Fruit fly (Drosophila melanogaster): ENCODE results near the gene CG18170.
A peak's percentile ranks its signal among the peaks of the same experiment; 100 is the strongest.

Gene CG18170

DNA sequence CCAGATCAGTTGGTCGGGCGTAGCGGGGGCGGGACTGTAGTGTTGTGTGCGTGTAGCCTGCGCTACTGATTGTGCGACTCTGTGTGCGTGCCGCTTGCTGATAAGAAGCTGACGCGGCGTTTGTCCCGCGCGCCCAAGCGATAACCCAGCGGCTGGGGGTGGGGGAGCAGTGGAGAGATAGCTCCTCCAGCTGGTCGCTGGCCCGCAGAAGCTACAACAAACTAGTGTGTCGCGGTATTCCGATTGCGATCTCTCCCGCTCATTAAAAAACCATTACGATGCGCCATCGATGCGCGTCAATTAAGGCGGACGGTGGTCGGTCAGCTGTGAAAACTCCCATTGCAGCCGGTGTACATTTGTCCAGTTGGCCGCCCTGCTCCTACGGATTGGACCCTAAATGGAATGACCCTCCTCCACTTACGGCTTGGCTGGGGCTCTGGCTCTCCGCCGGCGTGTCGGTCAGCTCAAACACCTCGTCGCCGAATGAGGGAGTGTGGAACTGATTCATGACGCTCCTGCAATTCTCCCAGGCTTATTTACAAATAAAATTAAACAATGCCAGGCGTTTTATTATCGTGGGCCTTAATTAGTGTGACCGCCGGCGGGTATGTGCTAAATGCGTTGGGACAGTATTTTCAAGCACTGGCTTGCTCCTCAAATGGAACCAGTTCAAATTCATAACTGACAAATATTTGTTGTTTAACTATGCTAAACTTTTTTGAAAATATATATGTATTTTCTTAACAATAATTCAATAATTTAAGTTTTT, 506 bp upstream of the CG18170 start, which contains the start of gene CG12104 (continued):
- TF ChIP-seq sna (GFP tag; IDR thresholded peaks at IDR 0.05; ENCODE audit: partially characterized antibody) = peak; percentile 35; the same call in 1 of the 2 replicates
- TF ChIP-seq fd96Cb (tag; optimal IDR thresholded peaks at IDR 0.05) = no peak
- TF ChIP-seq CG15073 (GFP tag; optimal IDR thresholded peaks at IDR 0.05) = no peak
- TF ChIP-seq CG11247 (GFP tag; IDR thresholded peaks at IDR 0.05) = no peak
- TF ChIP-seq Hmx (GFP tag; optimal IDR thresholded peaks at IDR 0.05) = no peak
- TF ChIP-seq Sry-β (GFP tag; optimal IDR thresholded peaks at IDR 0.05) = peak; percentile 30
- peak; percentile 38; the same call in 1 of the 2 replicates for TF ChIP-seq slbo (GFP tag; IDR thresholded peaks at IDR 0.05)
- 0 out of 3 replicates have a peak, but pooled peaks have one; percentile 42 for TF ChIP-seq mld (GFP tag; IDR thresholded peaks at IDR 0.05; ENCODE audit: partially characterized antibody)
- no peak for TF ChIP-seq CG2202 (tag; optimal IDR thresholded peaks at IDR 0.05)
- no peak for TF ChIP-seq az2 (GFP tag; optimal IDR thresholded peaks at IDR 0.05)
- TF ChIP-seq CG2116 (GFP tag; optimal IDR thresholded peaks at IDR 0.05) = peak; percentile 53
- TF ChIP-seq CG18599 (GFP tag; optimal IDR thresholded peaks at IDR 0.05) = no peak
- TF ChIP-seq fu2 (GFP tag; optimal IDR thresholded peaks at IDR 0.05) = no peak
- TF ChIP-seq Nf-YA (GFP tag; IDR thresholded peaks at IDR 0.05) = no peak
- TF ChIP-seq CG8388 (GFP tag; optimal IDR thresholded peaks at IDR 0.05) = peak; percentile 30
- TF ChIP-seq Gug (GFP tag; IDR thresholded peaks at IDR 0.05) = no peak
- TF ChIP-seq fru (optimal IDR thresholded peaks at IDR 0.05) = no peak
- TF ChIP-seq Elba2 (GFP tag; optimal IDR thresholded peaks at IDR 0.05) = no peak
- no peak for TF ChIP-seq trh (GFP tag; optimal IDR thresholded peaks at IDR 0.05)
- no peak for TF ChIP-seq inv (GFP tag; IDR thresholded peaks at IDR 0.05; ENCODE audit: partially characterized antibody)
- no peak for TF ChIP-seq vnd (GFP tag; IDR thresholded peaks at IDR 0.05; ENCODE audit: partially characterized antibody)
- TF ChIP-seq CG2129 (GFP tag; IDR thresholded peaks at IDR 0.05; ENCODE audit: partially characterized antibody) = no peak
- TF ChIP-seq HmgD (GFP tag; optimal IDR thresholded peaks at IDR 0.05) = no peak
- TF ChIP-seq z (GFP tag; IDR thresholded peaks at IDR 0.05) = no peak
- TF ChIP-seq CG5245 (GFP tag; optimal IDR thresholded peaks at IDR 0.05) = no peak
- TF ChIP-seq lola (GFP tag; optimal IDR thresholded peaks at IDR 0.05) = no peak
- TF ChIP-seq CG12659 (GFP tag; optimal IDR thresholded peaks at IDR 0.05) = peak; percentile 47
- TF ChIP-seq CG8765 (GFP tag; IDR thresholded peaks at IDR 0.05) = no peak
- TF ChIP-seq mirr (GFP tag; optimal IDR thresholded peaks at IDR 0.05) = peak; percentile 64
- TF ChIP-seq Mes4 (GFP tag; optimal IDR thresholded peaks at IDR 0.05) = no peak
- peak; percentile 58 for TF ChIP-seq pzg (GFP tag; optimal IDR thresholded peaks at IDR 0.05)
- TF ChIP-seq H15 (GFP tag; IDR thresholded peaks at IDR 0.05) = no peak
- no peak for TF ChIP-seq HLH54F (GFP tag; optimal IDR thresholded peaks at IDR 0.05)
- no peak for TF ChIP-seq CG12744 (GFP tag; optimal IDR thresholded peaks at IDR 0.05)
- TF ChIP-seq Atf6 (GFP tag; IDR thresholded peaks at IDR 0.05) = no peak
- TF ChIP-seq Lhr (GFP tag; optimal IDR thresholded peaks at IDR 0.05) = peak; percentile 43
- no peak for TF ChIP-seq Sry-δ (GFP tag; optimal IDR thresholded peaks at IDR 0.05)
- TF ChIP-seq Atf-2 (GFP tag; optimal IDR thresholded peaks at IDR 0.05) = no peak
- no peak for TF ChIP-seq Doc3 (GFP tag; IDR thresholded peaks at IDR 0.05; ENCODE audit: partially characterized antibody)
- no peak for TF ChIP-seq ind (GFP tag; optimal IDR thresholded peaks at IDR 0.05)
- no peak for TF ChIP-seq CG1024 (GFP tag; IDR thresholded peaks at IDR 0.05)
- no peak for TF ChIP-seq CG1647 (GFP tag; optimal IDR thresholded peaks at IDR 0.05)
- no peak for TF ChIP-seq en (GFP tag; optimal IDR thresholded peaks at IDR 0.05)
- TF ChIP-seq grn (GFP tag; optimal IDR thresholded peaks at IDR 0.05) = peak; percentile 79
- TF ChIP-seq CG16779 (GFP tag; IDR thresholded peaks at IDR 0.05) = no peak
- no peak for TF ChIP-seq bcd (GFP tag; optimal IDR thresholded peaks at IDR 0.05)
- TF ChIP-seq CG3838 (GFP tag; optimal IDR thresholded peaks at IDR 0.05) = no peak
- TF ChIP-seq cas (GFP tag; IDR thresholded peaks at IDR 0.05) = no peak
- peak; percentile 37 for TF ChIP-seq grau (tag; optimal IDR thresholded peaks at IDR 0.05)
- TF ChIP-seq salm (tag; optimal IDR thresholded peaks at IDR 0.05) = no peak
- peak; percentile 5 for TF ChIP-seq CTCF (GFP tag; optimal IDR thresholded peaks at IDR 0.05)

All from whole organism, embryonic.